Worm (Caenorhabditis elegans) whole organism, L2 larva: Measurements from ENCODE around the gene C17H11.4.
"Not testable (repeated sequence)": the region's sequence is repeated elsewhere in the genome, so short reads cannot be mapped to it uniquely, and the experiment has no call there.

Experiments used
- C34F6.9 ChIP-seq: fragments of 150-350 bp; optimal IDR thresholded peaks from 2 replicates; lab custom pipeline; 2014; ENCODE audit warnings: missing biosample characterization, missing genetic modification characterization
- F13H6.1 ChIP-seq: sonication (generic microtip); optimal IDR thresholded peaks from 2 replicates; lab custom pipeline; 2016; ENCODE audit warnings: missing genetic modification characterization, missing compliant biosample characterization
- Y55F3AM.14 ChIP-seq: fragments of 200-800 bp; sonication (Bioruptor generic); optimal IDR thresholded peaks from 2 replicates; lab custom pipeline; 2018; ENCODE audit warnings: mild to moderate bottlenecking, missing genetic modification characterization, missing compliant biosample characterization
- ZK546.5 ChIP-seq: sonication (generic microtip); optimal IDR thresholded peaks from 2 replicates; lab custom pipeline; 2017; ENCODE audit warnings: missing biosample characterization, missing genetic modification characterization
- aly-2 ChIP-seq: fragments of 150-350 bp; optimal IDR thresholded peaks from 2 replicates; lab custom pipeline; 2014; ENCODE audit warnings: missing biosample characterization, missing genetic modification characterization
- ama-1 ChIP-seq: fragments of 150-350 bp; optimal IDR thresholded peaks from 2 replicates; lab custom pipeline; 2018; ENCODE audit warnings: inconsistent platforms
- ceh-16 ChIP-seq: fragments of 150-350 bp; optimal IDR thresholded peaks from 2 replicates; lab custom pipeline; 2014; ENCODE audit warnings: missing biosample characterization, missing genetic modification characterization
- ceh-82 ChIP-seq: fragments of 150-350 bp; optimal IDR thresholded peaks from 2 replicates; lab custom pipeline; 2014; ENCODE audit warnings: missing biosample characterization, missing genetic modification characterization
- crh-2 ChIP-seq: sonication (generic microtip); optimal IDR thresholded peaks from 2 replicates; lab custom pipeline; 2017; ENCODE audit warnings: missing biosample characterization, missing genetic modification characterization
- egl-27 ChIP-seq: sonication (generic microtip); optimal IDR thresholded peaks from 3 replicates; lab custom pipeline; 2017; ENCODE audit warnings: missing biosample characterization, missing genetic modification reagents, missing genetic modification characterization
- elt-1 ChIP-seq: fragments of 150-350 bp; optimal IDR thresholded peaks from 2 replicates; lab custom pipeline; 2014; ENCODE audit warnings: missing biosample characterization, missing genetic modification characterization
- elt-3 ChIP-seq: sonication (generic microtip); optimal IDR thresholded peaks from 2 replicates; lab custom pipeline; 2017; ENCODE audit warnings: missing biosample characterization, missing genetic modification characterization
- fos-1 ChIP-seq: fragments of 150-350 bp; optimal IDR thresholded peaks from 2 replicates; lab custom pipeline; 2014; ENCODE audit warnings: missing biosample characterization, missing genetic modification characterization
- gmeb-1 ChIP-seq: fragments of 150-350 bp; optimal IDR thresholded peaks from 2 replicates; lab custom pipeline; 2014; ENCODE audit warnings: missing biosample characterization, missing genetic modification characterization
- lin-11 ChIP-seq: fragments of 150-350 bp; sonication (generic microtip); optimal IDR thresholded peaks from 2 replicates; lab custom pipeline; 2014; ENCODE audit warnings: missing biosample characterization, missing genetic modification characterization, inconsistent platforms, mixed read lengths
- lin-13 ChIP-seq: fragments of 150-350 bp; optimal IDR thresholded peaks from 2 replicates; lab custom pipeline; 2014; ENCODE audit warnings: missing biosample characterization, missing genetic modification reagents, missing genetic modification characterization
- lin-39 ChIP-seq: fragments of 150-350 bp; optimal IDR thresholded peaks from 2 replicates; lab custom pipeline; 2014; ENCODE audit warnings: missing biosample characterization, missing genetic modification reagents, missing genetic modification characterization
- lsy-2 ChIP-seq, 2 experiments: fragments of 150-350 bp in 1 of 2; sonication (generic microtip) in 1 of 2; optimal IDR thresholded peaks; 2 replicates each; lab custom pipeline; 2014 to 2017; ENCODE audit warnings: missing biosample characterization in 2 of 2, missing genetic modification characterization in 2 of 2
- mbf-1 ChIP-seq: sonication (generic microtip); optimal IDR thresholded peaks from 2 replicates; lab custom pipeline; 2017; ENCODE audit warnings: missing biosample characterization, missing genetic modification characterization
- mdl-1 ChIP-seq, 2 experiments: fragments of 150-350 bp in 1 of 2; sonication (generic microtip) in 1 of 2; optimal IDR thresholded peaks; 2 replicates each; lab custom pipeline; 2017; ENCODE audit warnings: missing biosample characterization in 2 of 2, missing genetic modification characterization in 2 of 2
- nhr-11 ChIP-seq: fragments of 150-350 bp; optimal IDR thresholded peaks from 2 replicates; lab custom pipeline; 2014; ENCODE audit warnings: missing biosample characterization, missing genetic modification characterization
- nhr-12 ChIP-seq: fragments of 150-350 bp; optimal IDR thresholded peaks from 2 replicates; lab custom pipeline; 2014; ENCODE audit warnings: missing biosample characterization, missing genetic modification characterization
- nhr-129 ChIP-seq: fragments of 150-350 bp; optimal IDR thresholded peaks from 2 replicates; lab custom pipeline; 2014; ENCODE audit warnings: missing biosample characterization, missing genetic modification characterization
- nhr-21 ChIP-seq: fragments of 150-350 bp; optimal IDR thresholded peaks from 2 replicates; lab custom pipeline; 2014; ENCODE audit warnings: missing biosample characterization, missing genetic modification characterization
- nhr-23 ChIP-seq: fragments of 150-350 bp; optimal IDR thresholded peaks from 2 replicates; lab custom pipeline; 2014; ENCODE audit warnings: missing biosample characterization, missing genetic modification reagents, missing genetic modification characterization
- nhr-25 ChIP-seq: fragments of 150-350 bp; sonication (generic microtip); optimal IDR thresholded peaks from 3 replicates; lab custom pipeline; 2014; ENCODE audit warnings: missing biosample characterization, missing genetic modification characterization
- peb-1 ChIP-seq: fragments of 150-350 bp; optimal IDR thresholded peaks from 2 replicates; lab custom pipeline; 2014; ENCODE audit warnings: missing biosample characterization, missing genetic modification characterization
- sem-4 ChIP-seq: fragments of 150-350 bp; optimal IDR thresholded peaks from 2 replicates; lab custom pipeline; 2014; ENCODE audit warnings: missing biosample characterization, missing genetic modification reagents, missing genetic modification characterization
- sma-3 ChIP-seq: sonication (generic microtip); optimal IDR thresholded peaks from 2 replicates; lab custom pipeline; 2016; ENCODE audit warnings: missing genetic modification reagents, missing genetic modification characterization, missing compliant biosample characterization
- sma-9 ChIP-seq, 2 experiments: fragments of 150-350 bp in 1 of 2; sonication (generic microtip) in 1 of 2; optimal IDR thresholded peaks; 2 replicates each; lab custom pipeline; 2014 to 2016; ENCODE audit warnings: missing genetic modification characterization in 2 of 2, mild to moderate bottlenecking in 1 of 2, missing biosample characterization in 1 of 2, missing compliant biosample characterization in 1 of 2, missing genetic modification reagents in 1 of 2, moderate library complexity in 1 of 2
- snpc-4 ChIP-seq: fragments of 150-350 bp; optimal IDR thresholded peaks from 2 replicates; lab custom pipeline; 2014; ENCODE audit warnings: missing biosample characterization, missing genetic modification characterization
- unc-39 ChIP-seq: fragments of 150-350 bp; optimal IDR thresholded peaks from 2 replicates; lab custom pipeline; 2014; ENCODE audit warnings: missing biosample characterization, missing genetic modification characterization
- unc-55 ChIP-seq: fragments of 150-350 bp; sonication (generic microtip); optimal IDR thresholded peaks from 3 replicates; lab custom pipeline; 2014; ENCODE audit warnings: missing biosample characterization, missing genetic modification reagents, missing genetic modification characterization
- unc-62 ChIP-seq: fragments of 150-350 bp; optimal IDR thresholded peaks from 2 replicates; lab custom pipeline; 2014; ENCODE audit warnings: missing biosample characterization, missing genetic modification reagents, missing genetic modification characterization
- zag-1 ChIP-seq: fragments of 150-350 bp; optimal IDR thresholded peaks from 2 replicates; lab custom pipeline; 2014; ENCODE audit warnings: missing biosample characterization, missing genetic modification characterization
- ztf-11 ChIP-seq: sonication (generic microtip); optimal IDR thresholded peaks from 2 replicates; lab custom pipeline; 2017; ENCODE audit warnings: missing biosample characterization, missing genetic modification characterization

C17H11.4 gene

DNA sequence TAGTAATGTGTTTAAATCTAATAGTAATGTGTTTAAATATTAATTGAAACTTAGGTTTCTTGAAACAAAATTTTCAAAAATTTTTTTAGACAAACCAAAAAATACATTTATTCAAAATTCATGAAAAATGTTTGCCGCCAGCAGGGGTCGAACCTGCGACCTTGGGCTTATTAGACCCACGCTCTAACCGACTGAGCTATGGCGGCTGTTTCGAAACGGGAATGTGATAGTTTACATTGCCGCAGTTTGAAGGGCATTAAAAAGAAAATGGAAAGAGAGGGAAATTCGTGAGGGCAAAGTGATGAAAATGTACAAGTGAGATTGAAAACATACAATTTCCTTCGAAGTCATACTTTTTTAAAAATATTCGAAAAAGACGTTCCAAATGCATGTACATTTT, 24.9 kb downstream of the C17H11.4 start:
- no peak for TF ChIP-seq aly-2 (tag; lab: Kevin White, UChicago)
- peak; percentile 16 for TF ChIP-seq ceh-16 (tag; lab: Kevin White, UChicago)
- TF ChIP-seq nhr-21 (tag; lab: Kevin White, UChicago): peak; percentile 21
- peak; percentile 15 for TF ChIP-seq F13H6.1 (tag; lab: Kevin White, UChicago)
- TF ChIP-seq nhr-25 (tag; lab: Kevin White, UChicago): peak; percentile 2
- peak; percentile 38 for TF ChIP-seq fos-1 (tag; lab: Kevin White, UChicago)
- no peak for TF ChIP-seq snpc-4
- peak; percentile 37 for TF ChIP-seq sma-3 (GFP tag; lab: Kevin White, UChicago)
- TF ChIP-seq crh-2 (tag; lab: Kevin White, UChicago): peak; percentile 50
- TF ChIP-seq gmeb-1 (tag; lab: Kevin White, UChicago): peak; percentile 63
- peak; percentile 28 for TF ChIP-seq lin-13
- TF ChIP-seq nhr-129: peak; percentile 48
- peak; percentile 45 for TF ChIP-seq sma-9 (GFP tag; optimal IDR thresholded peaks at IDR 0.05; lab: Kevin White, UChicago)
- no peak for TF ChIP-seq sma-9 (tag; optimal IDR thresholded peaks at IDR 0.05; lab: Kevin White, UChicago)
- TF ChIP-seq sem-4 (tag; lab: Kevin White, UChicago): no peak
- peak in 1 of 2 experiments; percentile 32 for TF ChIP-seq lsy-2 (tag; optimal IDR thresholded peaks at IDR 0.05; lab: Kevin White, UChicago)
- TF ChIP-seq ZK546.5 (tag; lab: Kevin White, UChicago): no peak

DNA sequence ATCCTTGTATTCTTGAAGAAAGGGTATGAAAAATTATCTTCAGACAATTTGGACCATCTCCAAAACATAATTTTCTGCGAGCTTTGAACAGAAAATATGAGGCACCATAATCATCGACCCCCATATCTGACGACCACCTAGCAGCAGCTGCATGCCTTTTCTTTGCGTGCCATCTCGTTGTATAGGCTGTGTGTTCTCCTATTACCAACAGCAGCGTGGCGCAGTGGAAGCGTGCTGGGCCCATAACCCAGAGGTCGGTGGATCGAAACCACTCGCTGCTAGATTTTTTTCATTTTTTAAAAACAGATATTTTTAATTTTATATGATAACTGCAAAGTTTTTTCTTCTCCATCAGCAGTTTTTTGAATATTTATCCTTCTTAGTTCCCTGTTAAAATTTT, 25.5 kb downstream of the C17H11.4 start:
- TF ChIP-seq nhr-11 (no peak), unc-55 (peak; percentile 20), mbf-1 (no peak), gmeb-1 (tag; lab: Kevin White, UChicago) (no peak), ama-1 (lab: Kevin White, UChicago) (no peak), ZK546.5 (tag; lab: Kevin White, UChicago) (no peak), sma-3 (GFP tag; lab: Kevin White, UChicago) (no peak), elt-3 (tag; lab: Kevin White, UChicago) (no peak), lin-13 (no peak), ceh-16 (tag; lab: Kevin White, UChicago) (no peak), peb-1 (no peak), unc-39 (tag; lab: Kevin White, UChicago) (no peak), fos-1 (tag; lab: Kevin White, UChicago) (no peak), sma-9 (GFP tag; optimal IDR thresholded peaks at IDR 0.05; lab: Kevin White, UChicago) (peak; percentile 44), sma-9 (tag; optimal IDR thresholded peaks at IDR 0.05; lab: Kevin White, UChicago) (no peak), nhr-129 (no peak), crh-2 (tag; lab: Kevin White, UChicago) (peak; percentile 7), elt-1 (tag; lab: Kevin White, UChicago) (no peak), lin-39 (tag; lab: Kevin White, UChicago) (no peak), lsy-2 (tag; optimal IDR thresholded peaks at IDR 0.05; lab: Kevin White, UChicago) (no peak), ceh-82 (tag; lab: Kevin White, UChicago) (no peak), lin-11 (peak; percentile 11), ztf-11 (tag; lab: Kevin White, UChicago) (no peak), nhr-23 (tag; lab: Kevin White, UChicago) (no peak), zag-1 (tag; lab: Kevin White, UChicago) (no peak), Y55F3AM.14 (peak; percentile 34), nhr-25 (tag; lab: Kevin White, UChicago) (no peak), nhr-12 (tag; lab: Kevin White, UChicago) (no peak), unc-62 (GFP tag; lab: Kevin White, UChicago) (no peak)

DNA sequence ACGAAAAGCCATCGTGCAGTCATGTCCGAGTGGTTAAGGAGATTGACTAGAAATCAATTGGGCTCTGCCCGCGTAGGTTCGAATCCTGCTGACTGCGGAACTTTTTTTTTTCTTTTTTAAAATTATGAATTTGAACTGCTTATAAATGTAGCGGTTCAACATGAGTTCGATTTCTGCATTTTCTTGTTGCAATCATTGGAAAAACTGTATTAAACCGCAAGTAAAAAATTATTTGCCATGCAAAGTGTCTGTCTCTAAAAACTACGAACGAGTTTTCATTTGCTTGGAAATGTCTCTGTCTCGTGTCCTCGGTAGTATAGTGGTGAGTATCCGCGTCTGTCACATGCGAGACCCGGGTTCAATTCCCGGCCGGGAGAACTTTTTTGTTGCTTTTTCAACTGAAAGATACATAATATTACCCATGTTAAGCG, 26.0 kb downstream of the C17H11.4 start:
- TF ChIP-seq egl-27 (tag; lab: Kevin White, UChicago): peak; percentile 5
- TF ChIP-seq mdl-1 (tag; optimal IDR thresholded peaks at IDR 0.05; lab: Kevin White, UChicago): peak in 1 of 2 experiments; percentile 50
- peak; percentile 25 for TF ChIP-seq nhr-129
- TF ChIP-seq sma-9 (GFP tag; optimal IDR thresholded peaks at IDR 0.05; lab: Kevin White, UChicago): peak; percentile 37
- not testable (repeated sequence) for TF ChIP-seq sma-9 (tag; optimal IDR thresholded peaks at IDR 0.05; lab: Kevin White, UChicago)
- TF ChIP-seq C34F6.9 (tag; lab: Kevin White, UChicago): peak; percentile 28
- peak in 1 of 2 experiments; percentile 12 for TF ChIP-seq lsy-2 (tag; optimal IDR thresholded peaks at IDR 0.05; lab: Kevin White, UChicago)
- peak; percentile 9 for TF ChIP-seq nhr-25 (tag; lab: Kevin White, UChicago)
- peak; percentile 39 for TF ChIP-seq unc-55
- TF ChIP-seq, all 48 proteins: peak for 8; not testable (repeated sequence) for 40
